Fruit fly (Drosophila melanogaster): Measurements from ENCODE around the gene CG4884.

CG4884 gene

dm6 chr3R:27922673-27923175, 36.3 kb downstream of the CG4884 start, which contains the start of gene RpL4 (continued):
- TF ChIP-seq abd-A (tag; optimal IDR thresholded peaks at IDR 0.05) (no peak), CG10147 (GFP tag; optimal IDR thresholded peaks at IDR 0.05) (peak; percentile 49), en (GFP tag; optimal IDR thresholded peaks at IDR 0.05) (peak; percentile 76), CG18619 (GFP tag; optimal IDR thresholded peaks at IDR 0.05) (peak; percentile 93), dan (GFP tag; IDR thresholded peaks at IDR 0.05) (no peak), CG4424 (GFP tag; optimal IDR thresholded peaks at IDR 0.05) (peak; percentile 78), CG12769 (tag; optimal IDR thresholded peaks at IDR 0.05) (no peak), CG3065 (GFP tag; optimal IDR thresholded peaks at IDR 0.05) (peak; percentile 68), CG17385 (GFP tag; optimal IDR thresholded peaks at IDR 0.05) (peak; percentile 90), slp2 (GFP tag; optimal IDR thresholded peaks at IDR 0.05) (peak; percentile 72), hth (optimal IDR thresholded peaks at IDR 0.05) (no peak), B-H1 (GFP tag; IDR thresholded peaks at IDR 0.05) (peak; percentile 56; the same call in 1 of the 3 replicates), Mrtf (GFP tag; IDR thresholded peaks at IDR 0.05) (peak; percentile 50; the same call in 1 of the 3 replicates), zen (tag; optimal IDR thresholded peaks at IDR 0.05) (peak; percentile 45), CG34376 (GFP tag; optimal IDR thresholded peaks at IDR 0.05) (peak; percentile 93), Scr (GFP tag; IDR thresholded peaks at IDR 0.05; ENCODE audit: partially characterized antibody) (peak; percentile 38; the same call in 1 of the 2 replicates), unc-4 (GFP tag; IDR thresholded peaks at IDR 0.05; ENCODE audit: partially characterized antibody) (no peak), dm (GFP tag; optimal IDR thresholded peaks at IDR 0.05) (peak; percentile 94), CG12659 (GFP tag; optimal IDR thresholded peaks at IDR 0.05) (peak; percentile 93), Six4 (GFP tag; optimal IDR thresholded peaks at IDR 0.05) (peak; percentile 58), CG13624 (GFP tag; optimal IDR thresholded peaks at IDR 0.05) (peak; percentile 86), tll (GFP tag; optimal IDR thresholded peaks at IDR 0.05) (no peak), dati (GFP tag; IDR thresholded peaks at IDR 0.05) (peak; percentile 56), Oli (tag; optimal IDR thresholded peaks at IDR 0.05) (peak; percentile 70), Spps (tag; optimal IDR thresholded peaks at IDR 0.05) (no peak), CG6175 (GFP tag; IDR thresholded peaks at IDR 0.05) (peak; percentile 71), ham (GFP tag; IDR thresholded peaks at IDR 0.05) (no peak), stwl (tag; optimal IDR thresholded peaks at IDR 0.05) (peak; percentile 69), CG2712 (tag; optimal IDR thresholded peaks at IDR 0.05) (peak; percentile 40), lola (GFP tag; optimal IDR thresholded peaks at IDR 0.05) (peak in 1 of 3 experiments; percentile 61), Dp (GFP tag; optimal IDR thresholded peaks at IDR 0.05) (peak; percentile 12), Dref (GFP tag; IDR thresholded peaks at IDR 0.05) (peak; percentile 41; the same call in 1 of the 2 replicates), CG12219 (GFP tag; optimal IDR thresholded peaks at IDR 0.05) (peak; percentile 78), CG7987 (GFP tag; optimal IDR thresholded peaks at IDR 0.05) (peak; percentile 95), CG1792 (GFP tag; optimal IDR thresholded peaks at IDR 0.05) (peak; percentile 65), fu2 (GFP tag; optimal IDR thresholded peaks at IDR 0.05) (peak; percentile 41), CG15011 (GFP tag; optimal IDR thresholded peaks at IDR 0.05) (no peak), CG15601 (tag; optimal IDR thresholded peaks at IDR 0.05) (peak; percentile 76), CG12104 (GFP tag; optimal IDR thresholded peaks at IDR 0.05) (peak; percentile 85), C15 (GFP tag; IDR thresholded peaks at IDR 0.05) (peak; percentile 72; the same call in 1 of the 3 replicates), disco-r (GFP tag; optimal IDR thresholded peaks at IDR 0.05) (peak; percentile 74), CG3995 (GFP tag; optimal IDR thresholded peaks at IDR 0.05) (peak; percentile 55), CG2120 (GFP tag; optimal IDR thresholded peaks at IDR 0.05) (peak; percentile 58), kay (GFP tag; optimal IDR thresholded peaks at IDR 0.05) (no peak), Dad (GFP tag; optimal IDR thresholded peaks at IDR 0.05) (peak; percentile 85), Gsc (GFP tag; IDR thresholded peaks at IDR 0.05) (no peak), CG12236 (GFP tag; optimal IDR thresholded peaks at IDR 0.05) (peak; percentile 60), gt (GFP tag; IDR thresholded peaks at IDR 0.05) (no peak), tna (GFP tag; IDR thresholded peaks at IDR 0.05; ENCODE audit: partially characterized antibody) (0 out of 2 replicates have a peak, but pooled peaks have one; percentile 16), aop (GFP tag; IDR thresholded peaks at IDR 0.05) (no peak)
